Worm (Caenorhabditis elegans): ENCODE results near the gene F07B10.4.
A peak's percentile ranks its signal among the peaks of the same experiment; 100 is the strongest.

The F07B10.4 gene

ce11 chrV:11220415-11220814 lies 42.5 kb downstream of the F07B10.4 start:
- TF ChIP-seq ceh-14 (tag; optimal IDR thresholded peaks at IDR 0.05) (no peak), elt-2 (tag; optimal IDR thresholded peaks at IDR 0.05) (peak; percentile 24)

- no peak for TF ChIP-seq hlh-30 (tag; optimal IDR thresholded peaks at IDR 0.05; ENCODE audit: insufficient read depth)
These were observed 45.5 kb downstream of the F07B10.4 start, which contains the start of gene cyp-29A2 for ce11 chrV:11217394-11217793. Gene cyp-29A2 (plus strand): TSS chrV:11217583.

- TF ChIP-seq tbx-7 (tag; optimal IDR thresholded peaks at IDR 0.05) (no peak), pros-1 (tag; optimal IDR thresholded peaks at IDR 0.05) (no peak), fax-1 (tag; optimal IDR thresholded peaks at IDR 0.05) (no peak), hlh-6 (tag; optimal IDR thresholded peaks at IDR 0.05) (no peak), ceh-9 (tag; optimal IDR thresholded peaks at IDR 0.05) (no peak), lin-11 (tag; optimal IDR thresholded peaks at IDR 0.05) (no peak), ceh-34 (tag; optimal IDR thresholded peaks at IDR 0.05) (no peak), K09A11.1 (tag; optimal IDR thresholded peaks at IDR 0.05; ENCODE audit: insufficient read depth) (no peak), odd-2 (tag; optimal IDR thresholded peaks at IDR 0.05) (no peak), unc-42 (tag; optimal IDR thresholded peaks at IDR 0.05) (no peak), ets-4 (tag; optimal IDR thresholded peaks at IDR 0.05) (no peak), unc-55 (GFP tag; optimal IDR thresholded peaks at IDR 0.05) (no peak), elt-4 (tag; optimal IDR thresholded peaks at IDR 0.05) (no peak), unc-3 (GFP tag; conservative IDR thresholded peaks at IDR 0.05) (no peak), unc-3 (tag; optimal IDR thresholded peaks at IDR 0.05) (no peak), ceh-24 (tag; optimal IDR thresholded peaks at IDR 0.05) (no peak), T23F11.4 (GFP tag; optimal IDR thresholded peaks at IDR 0.05) (no peak), ttx-3 (tag; optimal IDR thresholded peaks at IDR 0.05) (no peak)
These were observed 46.8 kb downstream of the F07B10.4 start for ce11 chrV:11216137-11216536.

ce11 chrV:11214569-11214968 lies 48.4 kb downstream of the F07B10.4 start:
- TF ChIP-seq elt-2 (tag; optimal IDR thresholded peaks at IDR 0.05) (no peak), eyg-1 (tag; optimal IDR thresholded peaks at IDR 0.05) (no peak), hlh-15 (tag; optimal IDR thresholded peaks at IDR 0.05) (no peak), dmd-4 (tag; optimal IDR thresholded peaks at IDR 0.05; ENCODE audit: borderline replicate concordance) (no peak), ceh-31 (tag; optimal IDR thresholded peaks at IDR 0.05) (no peak), K02D7.2 (tag; optimal IDR thresholded peaks at IDR 0.05) (no peak), gmeb-2 (tag; optimal IDR thresholded peaks at IDR 0.05) (no peak), fkh-10 (GFP tag; optimal IDR thresholded peaks at IDR 0.05) (no peak), nhr-11 (tag; optimal IDR thresholded peaks at IDR 0.05) (no peak), dve-1 (tag; optimal IDR thresholded peaks at IDR 0.05) (no peak), mec-3 (tag; optimal IDR thresholded peaks at IDR 0.05; ENCODE audit: borderline replicate concordance) (no peak), syd-9 (tag; optimal IDR thresholded peaks at IDR 0.05) (no peak), madf-2 (tag; optimal IDR thresholded peaks at IDR 0.05) (no peak), ama-1 (optimal IDR thresholded peaks at IDR 0.05) (no peak), sox-4 (tag; optimal IDR thresholded peaks at IDR 0.05) (no peak), pha-4 (tag; optimal IDR thresholded peaks at IDR 0.05) (no peak)

ce11 chrV:11211323-11211722 lies 51.6 kb downstream of the F07B10.4 start:
- TF ChIP-seq tbx-7 (tag; optimal IDR thresholded peaks at IDR 0.05) (no peak), elt-2 (tag; optimal IDR thresholded peaks at IDR 0.05) (no peak), K09A11.1 (tag; optimal IDR thresholded peaks at IDR 0.05; ENCODE audit: insufficient read depth) (no peak), dmd-4 (tag; optimal IDR thresholded peaks at IDR 0.05; ENCODE audit: borderline replicate concordance) (no peak), tbx-2 (tag; optimal IDR thresholded peaks at IDR 0.05) (no peak), ceh-6 (GFP tag; optimal IDR thresholded peaks at IDR 0.05) (no peak), lim-6 (tag; optimal IDR thresholded peaks at IDR 0.05) (no peak), fax-1 (tag; optimal IDR thresholded peaks at IDR 0.05) (no peak), odd-2 (tag; optimal IDR thresholded peaks at IDR 0.05) (no peak), lin-11 (tag; optimal IDR thresholded peaks at IDR 0.05) (no peak), eyg-1 (tag; optimal IDR thresholded peaks at IDR 0.05) (no peak), ttx-3 (tag; optimal IDR thresholded peaks at IDR 0.05) (no peak), syd-9 (tag; optimal IDR thresholded peaks at IDR 0.05) (no peak)

Data from whole organism, late embryonic.